Fruit fly (Drosophila melanogaster) whole organism, embryonic: ENCODE measurements around the gene CG9630.

ENCODE experiments used
- Aef1 ChIP-seq: fragments of 200-800 bp; sonication (Bioruptor generic); IDR thresholded peaks from 3 replicates; pipeline ENCODE4 v1.3.6; 2022; ENCODE audit warnings: missing biosample characterization, missing genetic modification characterization
- Awh ChIP-seq: fragments of 200-800 bp; sonication (Bioruptor generic); IDR thresholded peaks from 2 replicates; pipeline ENCODE4, ENCODE4 v1.3.6; 2022; ENCODE audit warnings: missing biosample characterization, missing genetic modification characterization
- Bteb2 ChIP-seq: fragments of 200-800 bp; sonication (Bioruptor generic); optimal IDR thresholded peaks from 2 replicates; lab custom pipeline; 2016; ENCODE audit warnings: missing biosample characterization, missing genetic modification characterization
- CG11093 ChIP-seq: fragments of 200-800 bp; sonication (Bioruptor generic); IDR thresholded peaks from 3 replicates; pipeline ENCODE4 v1.3.6; 2022; ENCODE audit warnings: missing biosample characterization, missing genetic modification characterization
- CG11560 ChIP-seq: fragments of 200-800 bp; sonication (Bioruptor generic); IDR thresholded peaks from 3 replicates; pipeline ENCODE4 v1.3.6; 2022; ENCODE audit warnings: missing biosample characterization, missing genetic modification characterization
- CG11723 ChIP-seq: fragments of 200-800 bp; sonication (Bioruptor generic); optimal IDR thresholded peaks from 2 replicates; lab custom pipeline; 2017; ENCODE audit warnings: missing biosample characterization, mild to moderate bottlenecking, missing genetic modification characterization
- CG12071 ChIP-seq: fragments of 200-800 bp; sonication (Bioruptor generic); optimal IDR thresholded peaks from 3 replicates; lab custom pipeline; 2018; ENCODE audit warnings: missing biosample characterization, mild to moderate bottlenecking, missing genetic modification characterization
- CG12155 ChIP-seq: fragments of 200-800 bp; sonication (Bioruptor generic); optimal IDR thresholded peaks from 3 replicates; lab custom pipeline; 2016; ENCODE audit warnings: missing biosample characterization, missing genetic modification characterization
- CG12391 ChIP-seq: fragments of 200-800 bp; sonication (Bioruptor generic); optimal IDR thresholded peaks from 3 replicates; lab custom pipeline; 2018; ENCODE audit warnings: missing biosample characterization, mild to moderate bottlenecking, missing genetic modification characterization, moderate library complexity
- CG13296 ChIP-seq: fragments of 200-800 bp; sonication (Bioruptor generic); optimal IDR thresholded peaks from 3 replicates; lab custom pipeline; 2018; ENCODE audit warnings: missing biosample characterization, mild to moderate bottlenecking, missing genetic modification characterization
- CG17361 ChIP-seq: fragments of 200-800 bp; sonication (Bioruptor generic); IDR thresholded peaks from 3 replicates; pipeline ENCODE4 v1.3.6; 2022; ENCODE audit warnings: missing biosample characterization, missing genetic modification characterization
- CG1792 ChIP-seq: fragments of 200-800 bp; sonication (Bioruptor generic); optimal IDR thresholded peaks from 2 replicates; lab custom pipeline; 2016; ENCODE audit warnings: missing biosample characterization, missing genetic modification characterization
- CG1832 ChIP-seq: fragments of 200-800 bp; sonication (Bioruptor generic); optimal IDR thresholded peaks from 2 replicates; lab custom pipeline; 2017; ENCODE audit warnings: missing biosample characterization, mild to moderate bottlenecking, missing genetic modification characterization, inconsistent platforms
- CG18619 ChIP-seq: fragments of 200-800 bp; sonication (Bioruptor generic); optimal IDR thresholded peaks from 3 replicates; lab custom pipeline; 2017; ENCODE audit warnings: missing biosample characterization, mild to moderate bottlenecking, missing genetic modification characterization
- CG30431 ChIP-seq: fragments of 200-800 bp; sonication (Bioruptor generic); optimal IDR thresholded peaks from 2 replicates; lab custom pipeline; 2017; ENCODE audit warnings: missing biosample characterization, missing genetic modification characterization
- CG31365 ChIP-seq: fragments of 200-800 bp; sonication (Bioruptor generic); optimal IDR thresholded peaks from 2 replicates; lab custom pipeline; 2018; ENCODE audit warnings: missing biosample characterization, mild to moderate bottlenecking, missing genetic modification characterization
- CG5953 ChIP-seq: fragments of 200-800 bp; sonication (Bioruptor generic); IDR thresholded peaks from 2 replicates; pipeline ENCODE4 v1.3.6; 2022; ENCODE audit warnings: missing biosample characterization, missing genetic modification characterization
- CG7271 ChIP-seq: fragments of 200-800 bp; sonication (Bioruptor generic); optimal IDR thresholded peaks from 2 replicates; lab custom pipeline; 2018; ENCODE audit warnings: missing biosample characterization, mild to moderate bottlenecking, missing genetic modification characterization, moderate library complexity
- CG7372 ChIP-seq: fragments of 200-800 bp; sonication (Bioruptor generic); IDR thresholded peaks from 2 replicates; pipeline ENCODE4 v1.3.6; 2022; ENCODE audit warnings: missing biosample characterization, missing genetic modification characterization
- CG7928 ChIP-seq: fragments of 200-800 bp; sonication (Bioruptor generic); optimal IDR thresholded peaks from 2 replicates; lab custom pipeline; 2017; ENCODE audit warnings: missing biosample characterization, mild to moderate bottlenecking, missing genetic modification characterization
- CoRest ChIP-seq: fragments of 200-800 bp; sonication (Bioruptor generic); optimal IDR thresholded peaks from 3 replicates; lab custom pipeline; 2018; ENCODE audit warnings: missing biosample characterization, mild to moderate bottlenecking, missing genetic modification characterization, moderate library complexity
- Dref ChIP-seq: fragments of 200-800 bp; sonication (Bioruptor generic); IDR thresholded peaks from 2 replicates; pipeline ENCODE4 v1.3.6; 2022; ENCODE audit warnings: missing biosample characterization, missing genetic modification characterization
- Eip74EF ChIP-seq, 2 experiments: fragments of 200-800 bp in 1 of 2; fragments of >200 bp in 1 of 2; sonication (Bioruptor generic) in 1 of 2; optimal IDR thresholded peaks; 2 replicates each; lab custom pipeline; 2017 to 2019; ENCODE audit warnings: missing biosample characterization in 2 of 2, missing genetic modification characterization in 2 of 2, mild to moderate bottlenecking in 1 of 2, moderate library complexity in 1 of 2
- HLH3B ChIP-seq: fragments of 200-800 bp; sonication (Bioruptor generic); IDR thresholded peaks from 2 replicates; pipeline ENCODE4 v1.3.6; 2022; ENCODE audit warnings: missing biosample characterization, missing genetic modification characterization
- HmgD ChIP-seq: fragments of 200-800 bp; sonication (Bioruptor generic); optimal IDR thresholded peaks from 3 replicates; lab custom pipeline; 2016; ENCODE audit warnings: missing biosample characterization, missing genetic modification characterization
- Max ChIP-seq: fragments of 200-800 bp; sonication (Bioruptor generic); optimal IDR thresholded peaks from 2 replicates; lab custom pipeline; 2016; ENCODE audit warnings: missing biosample characterization, mild to moderate bottlenecking, missing genetic modification characterization
- Mrtf ChIP-seq: fragments of 200-800 bp; sonication (Bioruptor generic); IDR thresholded peaks from 3 replicates; pipeline ENCODE4 v1.3.6; 2022; ENCODE audit warnings: missing biosample characterization, missing genetic modification characterization
- NFAT ChIP-seq: fragments of 200-800 bp; sonication (Bioruptor generic); IDR thresholded peaks from 2 replicates; pipeline ENCODE4 v1.3.6; 2022; ENCODE audit warnings: missing biosample characterization, missing genetic modification characterization
- NK7.1 ChIP-seq: fragments of 200-800 bp; sonication (Bioruptor generic); optimal IDR thresholded peaks from 3 replicates; lab custom pipeline; 2016; ENCODE audit warnings: missing biosample characterization, missing genetic modification characterization
- ato ChIP-seq: fragments of 200-800 bp; sonication (Bioruptor generic); IDR thresholded peaks from 2 replicates; pipeline ENCODE4 v1.3.6; 2022; ENCODE audit warnings: missing biosample characterization, missing genetic modification characterization; ENCODE audit not compliant: partially characterized antibody
- btn ChIP-seq: fragments of 200-800 bp; sonication (Bioruptor generic); optimal IDR thresholded peaks from 2 replicates; lab custom pipeline; 2016; ENCODE audit warnings: missing biosample characterization, missing genetic modification characterization
- cas ChIP-seq: fragments of 200-800 bp; sonication (Bioruptor generic); IDR thresholded peaks from 2 replicates; pipeline ENCODE4 v1.3.6; 2022; ENCODE audit warnings: missing biosample characterization, missing genetic modification characterization
- cato ChIP-seq: fragments of 200-800 bp; sonication (Bioruptor generic); optimal IDR thresholded peaks from 2 replicates; lab custom pipeline; 2016; ENCODE audit warnings: missing biosample characterization, missing genetic modification characterization, borderline replicate concordance
- fd102C ChIP-seq: fragments of 200-800 bp; sonication (Bioruptor generic); optimal IDR thresholded peaks from 2 replicates; lab custom pipeline; 2018; ENCODE audit warnings: missing biosample characterization, mild to moderate bottlenecking, missing genetic modification characterization, moderate library complexity
- fu2 ChIP-seq: fragments of 200-800 bp; sonication (Bioruptor generic); optimal IDR thresholded peaks from 2 replicates; lab custom pipeline; 2016; ENCODE audit warnings: missing biosample characterization, missing genetic modification characterization
- grau ChIP-seq: fragments of 200-800 bp; optimal IDR thresholded peaks from 3 replicates; lab custom pipeline; 2019; ENCODE audit warnings: missing biosample characterization, mild to moderate bottlenecking, missing genetic modification characterization, moderate library complexity
- kay ChIP-seq: fragments of 200-800 bp; sonication (Bioruptor generic); optimal IDR thresholded peaks from 2 replicates; lab custom pipeline; 2016; ENCODE audit warnings: missing biosample characterization, missing genetic modification characterization
- luna ChIP-seq: fragments of 200-800 bp; sonication (Bioruptor generic); optimal IDR thresholded peaks from 2 replicates; lab custom pipeline; 2016; ENCODE audit warnings: missing biosample characterization, missing genetic modification characterization
- nom ChIP-seq: fragments of 200-800 bp; sonication (Bioruptor generic); optimal IDR thresholded peaks from 2 replicates; lab custom pipeline; 2017; ENCODE audit warnings: missing biosample characterization, missing genetic modification characterization, mild to moderate bottlenecking, moderate library complexity, missing genetic modification reagents
- pb ChIP-seq: fragments of 200-800 bp; sonication (Bioruptor generic); optimal IDR thresholded peaks from 3 replicates; lab custom pipeline; 2016; ENCODE audit warnings: missing biosample characterization, missing genetic modification characterization
- salm ChIP-seq: fragments of 200-800 bp; sonication (Bioruptor generic); optimal IDR thresholded peaks from 2 replicates; lab custom pipeline; 2018; ENCODE audit warnings: missing biosample characterization, mild to moderate bottlenecking, missing genetic modification characterization
- sc ChIP-seq, 3 experiments: fragments of >200 bp in 2 of 3; fragments of 200-800 bp in 1 of 3; sonication (Bioruptor generic) in 1 of 3; optimal IDR thresholded peaks; 2 replicates in 2 of 3; 3 replicates in 1 of 3; lab custom pipeline; 2017; ENCODE audit warnings: mild to moderate bottlenecking in 1 of 3, missing biosample characterization in 1 of 3, missing genetic modification characterization in 1 of 3, missing genetic modification reagents in 1 of 3
- sens ChIP-seq: fragments of 200-800 bp; sonication (Bioruptor generic); peaks from one replicate; lab custom pipeline; 2016; ENCODE audit warnings: missing biosample characterization, missing genetic modification characterization
- sens-2 ChIP-seq: fragments of 200-800 bp; sonication (Bioruptor generic); IDR thresholded peaks from 2 replicates; pipeline ENCODE4 v1.3.6; 2022; ENCODE audit warnings: missing biosample characterization, missing genetic modification characterization
- sima ChIP-seq: fragments of 200-800 bp; sonication (Bioruptor generic); optimal IDR thresholded peaks from 2 replicates; lab custom pipeline; 2016; ENCODE audit warnings: missing biosample characterization, missing genetic modification characterization
- sisA ChIP-seq: fragments of 200-800 bp; sonication (Bioruptor generic); IDR thresholded peaks from 2 replicates; pipeline ENCODE4 v1.3.6; 2022; ENCODE audit warnings: missing biosample characterization, missing genetic modification characterization
- trem ChIP-seq: fragments of 200-800 bp; optimal IDR thresholded peaks from 3 replicates; lab custom pipeline; 2019; ENCODE audit warnings: missing biosample characterization, mild to moderate bottlenecking, missing genetic modification characterization, moderate library complexity
- twi ChIP-seq: fragments of 200-800 bp; optimal IDR thresholded peaks from 2 replicates; lab custom pipeline; 2019; ENCODE audit warnings: missing biosample characterization, mild to moderate bottlenecking, missing genetic modification characterization, moderate library complexity
- wor ChIP-seq: fragments of 200-800 bp; sonication (Bioruptor generic); IDR thresholded peaks from 2 replicates; pipeline ENCODE4 v1.3.6; 2022; ENCODE audit warnings: missing biosample characterization, missing genetic modification characterization

CG9630 gene

DNA sequence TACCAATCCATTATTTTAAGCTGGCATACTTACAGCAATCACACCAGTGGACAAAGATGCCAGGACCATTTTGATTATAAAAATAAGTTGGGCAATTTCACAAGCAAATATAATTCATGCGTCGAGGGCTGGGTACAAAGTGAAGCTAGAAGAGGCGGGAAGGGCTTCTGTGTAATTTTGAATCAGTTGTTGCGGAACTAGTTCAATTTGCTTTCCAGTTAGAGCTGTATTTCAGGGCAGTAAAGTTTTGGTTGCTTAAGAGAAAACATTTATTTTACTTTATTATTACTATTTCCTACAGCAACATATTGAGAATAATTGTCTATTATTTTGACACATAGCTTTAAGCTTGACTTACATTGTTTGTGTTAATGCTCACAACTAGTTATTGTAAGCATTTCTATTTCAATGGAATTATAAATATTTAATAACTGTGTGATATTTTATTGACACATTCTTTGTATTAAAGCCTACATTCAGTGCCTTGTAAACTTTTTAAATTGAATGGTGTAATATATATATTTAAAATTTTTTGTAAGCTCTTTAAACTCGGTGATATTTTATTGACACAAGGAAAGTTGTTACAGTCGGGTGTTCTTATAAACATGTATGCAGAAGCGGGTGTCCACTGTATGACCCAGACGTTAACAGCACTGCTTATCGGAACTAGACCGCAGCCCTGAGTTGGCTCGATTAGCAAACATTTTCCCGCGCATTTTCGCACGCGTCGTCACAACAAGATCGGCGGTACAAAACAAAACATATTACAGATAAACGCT is 5.2 kb downstream of the CG9630 start, which contains the start of the genes RPA1 and Mcm2 (continued):
- no peak for TF ChIP-seq Eip74EF (GFP tag; optimal IDR thresholded peaks at IDR 0.05; lab: Kevin White, UChicago)
- TF ChIP-seq sens (GFP tag; lab: Kevin White, UChicago) = peak; percentile 91
- 0 out of 3 replicates have a peak, but pooled peaks have one; percentile 64 for TF ChIP-seq CG11093
- peak; percentile 86 for TF ChIP-seq CG31365 (tag; lab: Kevin White, UChicago)
- peak; percentile 57 for TF ChIP-seq Dref (GFP tag; lab: Robert Waterston, UW)
- TF ChIP-seq fu2 = peak; percentile 41
- TF ChIP-seq salm = peak; percentile 38
- TF ChIP-seq CG12071 (GFP tag; lab: Kevin White, UChicago) = no peak
- no peak for TF ChIP-seq NK7.1 (GFP tag; lab: Kevin White, UChicago)
- peak; percentile 32 for TF ChIP-seq CG1792
- TF ChIP-seq cato = peak; percentile 47
- peak; percentile 55 for TF ChIP-seq CG11723 (GFP tag; lab: Kevin White, UChicago)
- peak; percentile 49 for TF ChIP-seq trem (tag; lab: Kevin White, UChicago)
- peak; percentile 98 for TF ChIP-seq grau (tag; lab: Kevin White, UChicago)
- peak; percentile 93 for TF ChIP-seq CoRest (tag; lab: Kevin White, UChicago)
- peak; percentile 81 for TF ChIP-seq CG12391 (tag; lab: Kevin White, UChicago)
- TF ChIP-seq wor = peak; percentile 47; the same call in 1 of the 2 replicates
- peak; percentile 93 for TF ChIP-seq CG7928 (GFP tag; lab: Kevin White, UChicago)
- peak; percentile 84 for TF ChIP-seq CG12155 (GFP tag; lab: Kevin White, UChicago)
- TF ChIP-seq pb = no peak
- TF ChIP-seq CG17361 (GFP tag; lab: Robert Waterston, UW) = peak; percentile 95
- TF ChIP-seq Bteb2 (GFP tag; lab: Kevin White, UChicago) = no peak
- TF ChIP-seq sisA (GFP tag; lab: Robert Waterston, UW) = peak; percentile 86
- TF ChIP-seq CG7271 (tag; lab: Kevin White, UChicago) = no peak
- TF ChIP-seq sc (optimal IDR thresholded peaks at IDR 0.05; lab: Kevin White, UChicago) = no peak
- TF ChIP-seq sc (GFP tag; optimal IDR thresholded peaks at IDR 0.05; lab: Kevin White, UChicago) = peak; percentile 58
- peak; percentile 69 for TF ChIP-seq CG30431 (GFP tag; lab: Kevin White, UChicago)
- no peak for TF ChIP-seq fd102C
- peak; percentile 80 for TF ChIP-seq CG18619
- no peak for TF ChIP-seq sima
- peak; percentile 56 for TF ChIP-seq HLH3B (GFP tag; lab: Robert Waterston, UW)
- peak; percentile 47 for TF ChIP-seq kay (GFP tag; lab: Kevin White, UChicago)
- peak; percentile 57 for TF ChIP-seq ato
- TF ChIP-seq CG1832 (GFP tag; lab: Kevin White, UChicago) = no peak
- TF ChIP-seq CG7372 (GFP tag; lab: Robert Waterston, UW) = peak; percentile 72; the same call in 1 of the 2 replicates
- TF ChIP-seq twi (tag; lab: Kevin White, UChicago) = peak; percentile 72
- peak; percentile 59 for TF ChIP-seq nom (GFP tag; lab: Kevin White, UChicago)
- TF ChIP-seq HmgD (GFP tag; lab: Kevin White, UChicago) = no peak
- TF ChIP-seq Mrtf (GFP tag; lab: Robert Waterston, UW) = peak; percentile 75; the same call in 1 of the 3 replicates
- no peak for TF ChIP-seq luna (GFP tag; lab: Kevin White, UChicago)
- peak; percentile 93 for TF ChIP-seq NFAT (GFP tag; lab: Robert Waterston, UW)
- TF ChIP-seq cas (GFP tag; lab: Robert Waterston, UW) = peak; percentile 63; the same call in 1 of the 2 replicates
- TF ChIP-seq Max = peak; percentile 57
- TF ChIP-seq CG5953 (GFP tag; lab: Robert Waterston, UW) = peak; percentile 35; the same call in 1 of the 2 replicates
- TF ChIP-seq Awh = peak; percentile 37; the same call in 1 of the 2 replicates
- TF ChIP-seq CG13296 (GFP tag; lab: Kevin White, UChicago) = peak; percentile 69
- TF ChIP-seq sens-2 (GFP tag; lab: Robert Waterston, UW) = peak; percentile 56; the same call in 1 of the 2 replicates
- peak; percentile 87 for TF ChIP-seq Aef1 (GFP tag; lab: Robert Waterston, UW)
- peak; percentile 53; the same call in 1 of the 3 replicates for TF ChIP-seq CG11560
- no peak for TF ChIP-seq btn (GFP tag; lab: Kevin White, UChicago)
